Worm (Caenorhabditis elegans) whole organism, young adult: ENCODE results near the gene T04C9.1.

ENCODE experiments used
- B0019.2 ChIP-seq: fragments of 200-800 bp; sonication (Bioruptor generic); conservative IDR thresholded peaks from 2 replicates; pipeline ENCODE4 v1.3.6; 2022; ENCODE audit warnings: missing genetic modification reagents, missing genetic modification characterization, missing compliant biosample characterization
- B0261.1 ChIP-seq: sonication (generic microtip); optimal IDR thresholded peaks from 2 replicates; lab custom pipeline; 2016; ENCODE audit warnings: mild to moderate bottlenecking, missing genetic modification characterization, moderate library complexity, missing compliant biosample characterization
- C06A6.2 ChIP-seq: fragments of 200-800 bp; sonication (Bioruptor generic); conservative IDR thresholded peaks from 2 replicates; pipeline ENCODE4 v1.3.6; 2022; ENCODE audit warnings: missing genetic modification characterization, missing compliant biosample characterization
- F39B2.1 ChIP-seq: fragments of 200-800 bp; sonication (Bioruptor generic); IDR thresholded peaks from 2 replicates; pipeline ENCODE4 v1.3.6; 2022; ENCODE audit warnings: missing genetic modification reagents, missing genetic modification characterization, missing compliant biosample characterization
- F52B5.7 ChIP-seq: sonication (generic microtip); optimal IDR thresholded peaks from 2 replicates; lab custom pipeline; 2016; ENCODE audit warnings: mild to moderate bottlenecking, missing genetic modification characterization, missing compliant biosample characterization
- T26A5.8 ChIP-seq: sonication (generic microtip); optimal IDR thresholded peaks from 2 replicates; lab custom pipeline; 2016; ENCODE audit warnings: missing genetic modification characterization, missing compliant biosample characterization
- Y67H2A.10 ChIP-seq: fragments of 200-800 bp; sonication (Bioruptor generic); conservative IDR thresholded peaks from 2 replicates; pipeline ENCODE4 v1.3.6; 2022; ENCODE audit warnings: missing genetic modification reagents, missing genetic modification characterization, missing compliant biosample characterization
- athp-1 ChIP-seq: sonication (generic microtip); optimal IDR thresholded peaks from 2 replicates; lab custom pipeline; 2017; ENCODE audit warnings: mild to moderate bottlenecking, missing genetic modification characterization, missing compliant biosample characterization
- attf-5 ChIP-seq: fragments of 200-800 bp; sonication (Bioruptor generic); optimal IDR thresholded peaks from 2 replicates; lab custom pipeline; 2018; ENCODE audit warnings: mild to moderate bottlenecking, missing genetic modification characterization, missing compliant biosample characterization
- attf-6 ChIP-seq: fragments of 200-800 bp; sonication (Bioruptor generic); IDR thresholded peaks from 2 replicates; pipeline ENCODE4 v1.3.6; 2022; ENCODE audit warnings: missing genetic modification reagents, missing genetic modification characterization, missing compliant biosample characterization
- bed-1 ChIP-seq: fragments of 200-800 bp; sonication (Bioruptor generic); IDR thresholded peaks from 2 replicates; pipeline ENCODE4 v1.3.6; 2022; ENCODE audit warnings: missing genetic modification reagents, missing genetic modification characterization, missing compliant biosample characterization
- bed-2 ChIP-seq: fragments of 200-800 bp; sonication (Bioruptor generic); IDR thresholded peaks from 2 replicates; pipeline ENCODE4 v1.3.6; 2022; ENCODE audit warnings: missing genetic modification reagents, missing genetic modification characterization, missing compliant biosample characterization
- cebp-1 ChIP-seq, 2 experiments: fragments of 200-800 bp in 1 of 2; sonication (Bioruptor generic) in 1 of 2; sonication (generic microtip) in 1 of 2; IDR thresholded peaks in 1 of 2; optimal IDR thresholded peaks in 1 of 2; 2 replicates each; pipeline versions ENCODE4 v1.3.6 to Lab custom; 2017 to 2022; ENCODE audit warnings: missing compliant biosample characterization in 2 of 2, missing genetic modification characterization in 2 of 2, mild to moderate bottlenecking in 1 of 2, missing genetic modification reagents in 1 of 2, moderate library complexity in 1 of 2
- chd-7 ChIP-seq: sonication (generic microtip); optimal IDR thresholded peaks from 2 replicates; lab custom pipeline; 2016; ENCODE audit warnings: mild to moderate bottlenecking, missing genetic modification characterization, moderate library complexity, missing compliant biosample characterization
- dox-1 ChIP-seq: fragments of 200-800 bp; sonication (Bioruptor generic); IDR thresholded peaks from 2 replicates; pipeline ENCODE4 v1.3.6; 2022; ENCODE audit warnings: missing genetic modification reagents, missing genetic modification characterization, missing compliant biosample characterization
- dpff-1 ChIP-seq: sonication (generic microtip); optimal IDR thresholded peaks from 2 replicates; lab custom pipeline; 2017; ENCODE audit warnings: mild to moderate bottlenecking, missing genetic modification characterization, missing compliant biosample characterization
- ekl-4 ChIP-seq: fragments of 200-800 bp; sonication (Bioruptor generic); IDR thresholded peaks from 2 replicates; pipeline ENCODE4 v1.3.6; 2022; ENCODE audit warnings: missing genetic modification reagents, missing genetic modification characterization, missing compliant biosample characterization
- gei-17 ChIP-seq: fragments of 200-800 bp; sonication (Bioruptor generic); optimal IDR thresholded peaks from 2 replicates; lab custom pipeline; 2018; ENCODE audit warnings: mild to moderate bottlenecking, missing genetic modification characterization, missing compliant biosample characterization
- hmg-1.2 ChIP-seq: fragments of 200-800 bp; sonication (Bioruptor generic); IDR thresholded peaks from 2 replicates; pipeline ENCODE4 v1.3.6; 2022; ENCODE audit warnings: missing genetic modification reagents, missing genetic modification characterization, missing compliant biosample characterization
- hmg-20 ChIP-seq: fragments of 200-800 bp; sonication (Bioruptor generic); IDR thresholded peaks from 2 replicates; pipeline ENCODE4 v1.3.6; 2022; ENCODE audit warnings: missing genetic modification reagents, missing genetic modification characterization, missing compliant biosample characterization
- hsf-1 ChIP-seq: fragments of 200-800 bp; sonication (Bioruptor generic); IDR thresholded peaks from 2 replicates; pipeline ENCODE4 v1.3.6; 2022; ENCODE audit warnings: missing genetic modification reagents, missing genetic modification characterization, missing compliant biosample characterization
- let-607 ChIP-seq, 2 experiments: fragments of 200-800 bp in 1 of 2; sonication (Bioruptor generic) in 1 of 2; sonication (generic microtip) in 1 of 2; optimal IDR thresholded peaks; 2 replicates each; lab custom pipeline; 2016 to 2018; ENCODE audit warnings: mild to moderate bottlenecking in 2 of 2, missing compliant biosample characterization in 2 of 2, missing genetic modification characterization in 2 of 2, moderate library complexity in 2 of 2, missing genotype in 1 of 2
- lin-35 ChIP-seq, 3 experiments: fragments of 150-350 bp in 2 of 3; sonication (generic microtip) in 1 of 3; optimal IDR thresholded peaks; 2 replicates each; lab custom pipeline; 2014 to 2018; ENCODE audit warnings: missing biosample characterization in 3 of 3, missing genetic modification characterization in 3 of 3, missing genetic modification reagents in 3 of 3
- lsl-1 ChIP-seq: fragments of 200-800 bp; sonication (Bioruptor generic); optimal IDR thresholded peaks from 2 replicates; lab custom pipeline; 2018; ENCODE audit warnings: mild to moderate bottlenecking, missing genetic modification characterization, moderate library complexity, missing compliant biosample characterization
- madf-6 ChIP-seq: fragments of 200-800 bp; sonication (Bioruptor generic); IDR thresholded peaks from 2 replicates; pipeline ENCODE4 v1.3.6; 2022; ENCODE audit warnings: missing genetic modification reagents, missing genetic modification characterization, missing compliant biosample characterization
- mcd-1 ChIP-seq: fragments of 200-800 bp; sonication (Bioruptor generic); IDR thresholded peaks from 2 replicates; pipeline ENCODE4 v1.3.6; 2022; ENCODE audit warnings: missing genetic modification reagents, missing genetic modification characterization, missing compliant biosample characterization
- nfyb-1 ChIP-seq: fragments of 200-800 bp; sonication (Bioruptor generic); IDR thresholded peaks from 2 replicates; pipeline ENCODE4 v1.3.6; 2022; ENCODE audit warnings: missing genetic modification reagents, missing genetic modification characterization, missing compliant biosample characterization
- rec-8 ChIP-seq, 2 experiments: sonication (generic microtip); optimal IDR thresholded peaks; 2 replicates each; lab custom pipeline; 2016; ENCODE audit warnings: mild to moderate bottlenecking in 2 of 2, missing genetic modification characterization in 2 of 2, missing genetic modification reagents in 2 of 2, missing genotype in 2 of 2, missing biosample characterization in 1 of 2, missing compliant biosample characterization in 1 of 2, moderate library complexity in 1 of 2
- sdz-38 ChIP-seq: sonication (generic microtip); optimal IDR thresholded peaks from 2 replicates; lab custom pipeline; 2016; ENCODE audit warnings: missing genotype, missing genetic modification characterization, missing compliant biosample characterization
- snpc-4 ChIP-seq, 5 experiments: fragments of 150-350 bp in 1 of 5; sonication (generic microtip) in 4 of 5; optimal IDR thresholded peaks; 2 replicates each; lab custom pipeline; 2014 to 2018; ENCODE audit warnings: missing genetic modification characterization in 5 of 5, missing biosample characterization in 3 of 5, antibody characterized with exemption in 2 of 5, mild to moderate bottlenecking in 2 of 5, missing compliant biosample characterization in 2 of 5, missing genotype in 2 of 5, moderate library complexity in 2 of 5, missing genetic modification reagents in 1 of 5
- ztf-18 ChIP-seq: sonication (generic microtip); optimal IDR thresholded peaks from 2 replicates; lab custom pipeline; 2016; ENCODE audit warnings: missing genotype, mild to moderate bottlenecking, missing genetic modification characterization, missing compliant biosample characterization
- ztf-25 ChIP-seq: fragments of 200-800 bp; sonication (Bioruptor generic); IDR thresholded peaks from 2 replicates; pipeline ENCODE4 v1.3.6; 2022; ENCODE audit warnings: missing genetic modification reagents, missing genetic modification characterization, missing compliant biosample characterization

The T04C9.1 gene

ce11 chrIII:5999629-6000028, 6.6 kb downstream of the T04C9.1 start (continued):
- no peak for TF ChIP-seq C06A6.2
- TF ChIP-seq madf-6 = no peak
- TF ChIP-seq hsf-1 (GFP tag; lab: Robert Waterston, UW) = no peak
- TF ChIP-seq dpff-1 = no peak

ce11 chrIII:6002024-6002423, 9.0 kb downstream of the T04C9.1 start:
- TF ChIP-seq attf-6 (GFP tag; lab: Robert Waterston, UW) (no peak), rec-8 (tag; optimal IDR thresholded peaks at IDR 0.05; lab: Kevin White, UChicago) (no peak), ztf-25 (GFP tag; lab: Robert Waterston, UW) (no peak), bed-2 (GFP tag; lab: Robert Waterston, UW) (no peak), F39B2.1 (GFP tag; lab: Robert Waterston, UW) (no peak), let-607 (tag; optimal IDR thresholded peaks at IDR 0.05; lab: Kevin White, UChicago) (no peak), hmg-20 (GFP tag; lab: Robert Waterston, UW) (no peak)

DNA sequence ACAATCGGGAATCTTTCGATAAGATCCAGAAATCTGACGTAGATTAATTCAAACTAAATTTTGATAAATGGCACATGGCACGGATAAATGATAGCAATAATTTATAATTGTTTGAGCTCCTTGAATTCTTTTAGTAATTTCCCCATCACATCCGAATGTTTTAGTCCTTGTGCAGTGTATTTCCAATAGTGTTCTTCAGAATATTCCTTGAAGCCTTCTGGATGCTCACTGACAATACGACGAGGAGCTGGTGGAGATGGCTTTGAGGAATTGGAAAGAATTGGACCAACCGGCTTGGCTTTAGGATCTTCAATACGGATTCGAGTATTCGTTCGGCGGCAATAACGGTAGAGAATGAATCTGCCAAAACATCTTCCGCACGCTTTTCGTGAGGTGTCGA, 13.4 kb downstream of the T04C9.1 start:
- no peak for TF ChIP-seq sdz-38 (tag; lab: Kevin White, UChicago)
- TF ChIP-seq hmg-1.2 (GFP tag; lab: Robert Waterston, UW) = 0 out of 2 replicates have a peak, but pooled peaks have one; percentile 7
- no peak for TF ChIP-seq athp-1 (tag; lab: Kevin White, UChicago)
- TF ChIP-seq ekl-4 (GFP tag; lab: Robert Waterston, UW) = 0 out of 2 replicates have a peak, but pooled peaks have one; percentile 24
- no peak for TF ChIP-seq B0019.2 (GFP tag; lab: Robert Waterston, UW)
- no peak for TF ChIP-seq T26A5.8 (tag; lab: Kevin White, UChicago)
- no peak for TF ChIP-seq ztf-18
- no peak for TF ChIP-seq gei-17 (GFP tag; lab: Kevin White, UChicago)
- TF ChIP-seq cebp-1 (GFP tag; IDR thresholded peaks at IDR 0.05; lab: Robert Waterston, UW) = no peak
- TF ChIP-seq cebp-1 (tag; optimal IDR thresholded peaks at IDR 0.05; lab: Kevin White, UChicago) = peak; percentile 2
- 0 out of 2 replicates have a peak, but pooled peaks have one; percentile 39 for TF ChIP-seq nfyb-1 (GFP tag; lab: Robert Waterston, UW)
- TF ChIP-seq F52B5.7 = peak; percentile 12
- TF ChIP-seq chd-7 = peak; percentile 5

- TF ChIP-seq attf-5 (GFP tag; lab: Kevin White, UChicago) (peak; percentile 12), mcd-1 (peak; percentile 59), athp-1 (tag; lab: Kevin White, UChicago) (peak; percentile 13), B0261.1 (tag; lab: Kevin White, UChicago) (no peak), bed-1 (no peak), Y67H2A.10 (GFP tag; lab: Robert Waterston, UW) (no peak), F52B5.7 (no peak), snpc-4 (GFP tag; optimal IDR thresholded peaks at IDR 0.05; lab: Kevin White, UChicago) (no peak), snpc-4 (tag; optimal IDR thresholded peaks at IDR 0.05; lab: Kevin White, UChicago) (no peak), lsl-1 (peak; percentile 76), dox-1 (no peak), lin-35 (GFP tag; optimal IDR thresholded peaks at IDR 0.05; lab: Kevin White, UChicago) (no peak)
Observed at ce11 chrIII:6008989-6009610, 16.1 kb downstream of the T04C9.1 start, which contains the start of the genes gcna-1 and eftu-2. Gene gcna-1 (minus strand): TSS chrIII:6009084. Gene eftu-2 (plus strand): TSS chrIII:6009560.
